Fruit fly (Drosophila melanogaster): ENCODE results near the gene CG46397.

CG46397 gene

DNA sequence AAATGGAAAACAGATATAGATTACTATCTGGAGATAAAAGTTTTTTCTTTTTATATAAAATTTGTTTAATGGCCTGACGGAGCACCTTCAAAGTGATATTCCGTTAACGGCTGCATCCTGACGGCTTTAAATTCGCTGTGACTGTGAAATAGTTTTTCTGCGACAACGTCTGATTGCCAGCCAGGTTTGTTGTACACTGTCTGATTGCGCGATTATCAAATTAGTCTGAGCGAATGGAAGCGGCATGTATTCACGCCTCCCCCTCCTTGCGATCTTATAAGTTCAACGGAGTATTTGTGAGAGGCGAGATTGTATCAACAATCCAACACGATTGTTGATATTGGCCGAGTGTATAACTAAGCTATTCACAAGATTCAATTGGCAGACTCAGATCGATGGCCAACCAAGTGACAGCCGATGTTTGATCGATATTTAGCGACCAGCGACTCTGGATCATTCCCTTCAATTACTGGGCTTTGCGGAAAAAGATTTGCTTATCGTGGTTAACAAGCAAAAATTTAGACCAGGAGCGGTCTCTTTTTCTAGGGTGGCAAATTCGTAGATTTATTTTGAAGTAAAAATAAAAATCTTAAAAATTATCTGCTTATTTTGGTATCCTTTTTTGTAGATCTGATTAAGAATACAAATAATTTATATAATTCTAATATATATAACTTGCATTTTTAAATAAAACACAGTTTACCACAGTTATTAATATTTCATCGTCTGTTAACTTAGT is 8.7 kb downstream of the CG46397 start:
- no peak for TF ChIP-seq insv (optimal IDR thresholded peaks at IDR 0.05)
- TF ChIP-seq h (optimal IDR thresholded peaks at IDR 0.05): no peak
- no peak for TF ChIP-seq psq (optimal IDR thresholded peaks at IDR 0.05)
- TF ChIP-seq Sin3A (optimal IDR thresholded peaks at IDR 0.05): no peak
- no peak for TF ChIP-seq ttk (optimal IDR thresholded peaks at IDR 0.05)
- TF ChIP-seq Myc (optimal IDR thresholded peaks at IDR 0.05): no peak

DNA sequence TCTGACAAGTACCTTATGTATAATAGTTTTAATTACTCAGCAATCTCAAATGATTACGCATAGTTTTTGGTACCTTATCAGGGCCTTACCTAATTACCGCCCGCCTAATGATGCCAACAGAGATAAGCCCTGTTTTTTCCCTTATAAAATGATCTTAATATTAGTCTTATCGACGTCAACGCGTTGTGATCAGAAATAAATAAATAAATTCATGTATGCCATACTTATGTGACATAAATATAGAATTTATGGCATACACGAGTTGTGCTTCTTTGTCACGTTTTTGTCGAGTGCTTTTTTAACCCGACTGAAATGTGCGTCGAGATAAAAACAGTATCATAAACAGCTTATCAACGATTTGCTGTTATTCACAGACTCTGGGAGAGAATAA is 9.3 kb downstream of the CG46397 start:
- TF ChIP-seq insv (optimal IDR thresholded peaks at IDR 0.05) (no peak), Myc (optimal IDR thresholded peaks at IDR 0.05) (no peak), ttk (optimal IDR thresholded peaks at IDR 0.05) (no peak), h (optimal IDR thresholded peaks at IDR 0.05) (no peak), Sin3A (optimal IDR thresholded peaks at IDR 0.05) (no peak), psq (optimal IDR thresholded peaks at IDR 0.05) (no peak)

dm6 chr2L:8957152-8957551 is 10.1 kb downstream of the CG46397 start:
- TF ChIP-seq insv (optimal IDR thresholded peaks at IDR 0.05) (no peak), psq (optimal IDR thresholded peaks at IDR 0.05) (no peak), h (optimal IDR thresholded peaks at IDR 0.05) (no peak), Sin3A (optimal IDR thresholded peaks at IDR 0.05) (no peak), ttk (optimal IDR thresholded peaks at IDR 0.05) (no peak), Myc (optimal IDR thresholded peaks at IDR 0.05) (no peak)

dm6 chr2L:8958046-8958497 is 11.0 kb downstream of the CG46397 start:
- TF ChIP-seq ttk (optimal IDR thresholded peaks at IDR 0.05) (no peak), Sin3A (optimal IDR thresholded peaks at IDR 0.05) (no peak), insv (optimal IDR thresholded peaks at IDR 0.05) (no peak), h (optimal IDR thresholded peaks at IDR 0.05) (no peak), psq (optimal IDR thresholded peaks at IDR 0.05) (no peak), Myc (optimal IDR thresholded peaks at IDR 0.05) (no peak)

DNA sequence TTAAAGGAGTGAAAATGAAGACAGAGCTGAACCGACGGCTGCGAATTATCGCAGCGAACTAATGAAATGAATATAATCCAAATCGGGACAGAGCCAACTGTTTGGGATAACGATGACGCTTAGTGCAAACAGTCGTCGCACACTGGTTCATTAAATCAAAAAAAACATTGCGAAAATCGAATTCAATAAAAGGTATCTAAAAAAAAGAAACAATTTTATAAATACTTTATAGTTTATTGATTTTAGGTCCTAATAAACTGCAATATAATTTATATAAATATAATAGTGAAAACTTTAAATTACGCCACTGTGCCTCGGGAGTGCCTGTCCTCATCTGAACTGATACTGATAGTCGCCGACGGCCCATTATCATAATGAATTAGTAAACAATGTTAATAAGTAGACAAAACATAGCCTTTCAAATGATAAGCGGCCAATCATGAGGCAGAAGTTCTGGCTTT is 12.0 kb downstream of the CG46397 start, which contains the start of gene CG31886:
TSS of gene CG31886 (minus strand) at position 51 of the 461 bp plus-strand sequence.
- TF ChIP-seq insv (optimal IDR thresholded peaks at IDR 0.05): no peak
- no peak for TF ChIP-seq psq (optimal IDR thresholded peaks at IDR 0.05)
- no peak for TF ChIP-seq Sin3A (optimal IDR thresholded peaks at IDR 0.05)
- TF ChIP-seq ttk (optimal IDR thresholded peaks at IDR 0.05): no peak
- no peak for TF ChIP-seq h (optimal IDR thresholded peaks at IDR 0.05)
- no peak for TF ChIP-seq Myc (optimal IDR thresholded peaks at IDR 0.05)

dm6 chr2L:8962254-8962653 is 15.2 kb downstream of the CG46397 start, which contains the start of the genes CG9525 and CG32985:
TSS of gene CG9525 (minus strand) at chr2L:8962354.
TSS of gene CG32985 (plus strand) at chr2L:8962533.
- TF ChIP-seq Sin3A (optimal IDR thresholded peaks at IDR 0.05) (no peak), insv (optimal IDR thresholded peaks at IDR 0.05) (no peak), h (optimal IDR thresholded peaks at IDR 0.05) (no peak), psq (optimal IDR thresholded peaks at IDR 0.05) (no peak), ttk (optimal IDR thresholded peaks at IDR 0.05) (no peak), Myc (optimal IDR thresholded peaks at IDR 0.05) (no peak)

DNA sequence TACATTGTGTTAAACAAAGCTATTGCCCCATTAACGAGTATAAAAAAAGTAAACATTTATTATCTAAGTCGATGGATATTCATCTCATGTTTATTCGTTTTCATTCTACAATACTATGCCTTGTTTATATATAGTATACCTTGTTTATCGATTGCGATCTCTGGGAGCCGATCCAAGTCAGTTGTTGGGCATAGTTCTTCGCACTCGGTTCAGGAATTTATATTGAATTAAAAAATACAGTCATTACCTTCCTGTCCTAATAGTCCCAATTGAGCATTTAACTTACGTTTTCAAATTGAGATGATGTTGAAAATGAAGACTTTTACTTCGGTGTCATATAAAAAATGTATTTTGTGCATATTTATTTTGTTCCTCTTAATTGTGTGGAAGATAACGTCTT is 17.6 kb downstream of the CG46397 start, which contains the start of gene CG32984:
TSS of gene CG32984 (plus strand) at position 301 of the 400 bp plus-strand sequence.
- no peak for TF ChIP-seq insv (optimal IDR thresholded peaks at IDR 0.05)
- no peak for TF ChIP-seq Myc (optimal IDR thresholded peaks at IDR 0.05)
- TF ChIP-seq psq (optimal IDR thresholded peaks at IDR 0.05): no peak
- no peak for TF ChIP-seq Sin3A (optimal IDR thresholded peaks at IDR 0.05)
- TF ChIP-seq h (optimal IDR thresholded peaks at IDR 0.05): no peak
- TF ChIP-seq ttk (optimal IDR thresholded peaks at IDR 0.05): no peak

dm6 chr2L:8967235-8967634 is 20.2 kb downstream of the CG46397 start, which contains the start of gene CG18088:
TSS of gene CG18088 (plus strand) at chr2L:8967535.
- TF ChIP-seq psq (optimal IDR thresholded peaks at IDR 0.05): no peak
- no peak for TF ChIP-seq insv (optimal IDR thresholded peaks at IDR 0.05)
- no peak for TF ChIP-seq ttk (optimal IDR thresholded peaks at IDR 0.05)
- no peak for TF ChIP-seq Sin3A (optimal IDR thresholded peaks at IDR 0.05)
- TF ChIP-seq Myc (optimal IDR thresholded peaks at IDR 0.05): no peak
- no peak for TF ChIP-seq h (optimal IDR thresholded peaks at IDR 0.05)

DNA sequence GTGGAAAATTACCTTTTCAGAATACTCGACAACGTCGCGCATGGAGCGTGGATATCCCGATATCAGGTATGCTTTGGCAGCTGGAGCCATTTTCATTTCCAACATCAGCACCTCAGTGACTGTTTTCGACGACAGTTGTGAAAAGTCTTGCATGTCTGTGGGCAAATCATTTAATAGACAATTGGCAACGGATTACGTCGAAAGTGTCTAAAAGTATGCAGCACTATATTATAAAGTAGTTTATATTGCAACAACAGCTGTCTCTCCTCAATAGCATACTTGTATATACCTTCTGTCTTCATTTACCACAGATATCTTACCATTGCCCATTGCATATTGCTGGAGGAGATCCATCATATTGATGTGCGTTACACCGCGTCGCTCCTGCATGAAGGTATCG is 25.8 kb downstream of the CG46397 start:
- TF ChIP-seq ttk (optimal IDR thresholded peaks at IDR 0.05) (no peak), Sin3A (optimal IDR thresholded peaks at IDR 0.05) (no peak), insv (optimal IDR thresholded peaks at IDR 0.05) (no peak), Myc (optimal IDR thresholded peaks at IDR 0.05) (no peak), h (optimal IDR thresholded peaks at IDR 0.05) (no peak), psq (optimal IDR thresholded peaks at IDR 0.05) (no peak)

dm6 chr2L:8974506-8974905 is 27.4 kb downstream of the CG46397 start:
- TF ChIP-seq Myc (optimal IDR thresholded peaks at IDR 0.05) (no peak), h (optimal IDR thresholded peaks at IDR 0.05) (no peak), ttk (optimal IDR thresholded peaks at IDR 0.05) (no peak), insv (optimal IDR thresholded peaks at IDR 0.05) (no peak), psq (optimal IDR thresholded peaks at IDR 0.05) (no peak), Sin3A (optimal IDR thresholded peaks at IDR 0.05) (no peak)

dm6 chr2L:8975328-8975727 is 28.3 kb downstream of the CG46397 start, which contains the start of gene CG9541:
TSS of gene CG9541 (minus strand) at chr2L:8975428.
- TF ChIP-seq h (optimal IDR thresholded peaks at IDR 0.05) (no peak), Myc (optimal IDR thresholded peaks at IDR 0.05) (no peak), Sin3A (optimal IDR thresholded peaks at IDR 0.05) (no peak), insv (optimal IDR thresholded peaks at IDR 0.05) (no peak), ttk (optimal IDR thresholded peaks at IDR 0.05) (no peak), psq (optimal IDR thresholded peaks at IDR 0.05) (no peak)

DNA sequence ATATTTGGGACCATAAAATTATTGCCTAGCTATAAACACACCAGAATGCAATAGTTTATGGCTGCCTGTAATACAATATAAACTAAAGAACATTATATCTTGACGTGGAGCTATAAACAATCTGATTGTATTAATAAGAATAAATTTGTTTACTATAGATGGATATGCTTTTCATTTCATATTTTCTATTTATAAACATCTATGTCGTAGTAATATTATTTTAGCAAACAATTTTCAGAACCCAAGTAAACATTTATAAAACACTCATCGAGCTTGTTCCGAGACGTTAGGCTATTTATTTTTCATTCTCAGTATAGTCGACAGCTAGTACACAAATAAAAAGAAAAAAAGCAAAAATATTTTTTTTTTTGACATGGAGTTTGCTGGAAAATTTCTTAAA is 33.3 kb downstream of the CG46397 start, which contains the start of gene CG18662:
TSS of gene CG18662 (plus strand) at position 301 of the 400 bp plus-strand sequence.
- no peak for TF ChIP-seq Myc (optimal IDR thresholded peaks at IDR 0.05)
- TF ChIP-seq insv (optimal IDR thresholded peaks at IDR 0.05): no peak
- no peak for TF ChIP-seq psq (optimal IDR thresholded peaks at IDR 0.05)
- TF ChIP-seq h (optimal IDR thresholded peaks at IDR 0.05): no peak
- TF ChIP-seq ttk (optimal IDR thresholded peaks at IDR 0.05): no peak
- TF ChIP-seq Sin3A (optimal IDR thresholded peaks at IDR 0.05): no peak
